Fruit fly (Drosophila melanogaster) whole organism, embryonic: ENCODE data around the gene mh.

Source experiments
- ATbp ChIP-seq: fragments of 200-800 bp; sonication (Bioruptor generic); optimal IDR thresholded peaks from 2 replicates; lab custom pipeline; 2017; ENCODE audit warnings: missing biosample characterization, mild to moderate bottlenecking, missing genetic modification characterization, missing genetic modification reagents
- CG1603 ChIP-seq: fragments of 200-800 bp; sonication (Bioruptor generic); optimal IDR thresholded peaks from 2 replicates; lab custom pipeline; 2019; ENCODE audit warnings: missing biosample characterization, mild to moderate bottlenecking, missing genetic modification characterization, moderate library complexity
- CG16863 ChIP-seq: fragments of 200-800 bp; sonication (Bioruptor generic); optimal IDR thresholded peaks from 3 replicates; lab custom pipeline; 2016; ENCODE audit warnings: missing biosample characterization, missing genetic modification characterization
- CG2199 ChIP-seq: fragments of 200-800 bp; sonication (Bioruptor generic); IDR thresholded peaks from 3 replicates; pipeline ENCODE4 v1.3.6; 2022; ENCODE audit warnings: missing biosample characterization, missing genetic modification characterization
- D19B ChIP-seq: fragments of 200-800 bp; sonication (Bioruptor generic); optimal IDR thresholded peaks from 2 replicates; lab custom pipeline; 2017; ENCODE audit warnings: missing biosample characterization, mild to moderate bottlenecking, missing genetic modification characterization
- Dfd ChIP-seq, 2 experiments: fragments of >200 bp; optimal IDR thresholded peaks; 2 replicates each; lab custom pipeline; 2017; ENCODE audit warnings: missing biosample characterization in 2 of 2, missing genetic modification characterization in 2 of 2
- Neu2 ChIP-seq: fragments of 200-800 bp; sonication (Bioruptor generic); optimal IDR thresholded peaks from 3 replicates; lab custom pipeline; 2016; ENCODE audit warnings: missing biosample characterization, missing genetic modification characterization, borderline replicate concordance
- Sin3A ChIP-seq: fragments of >200 bp; optimal IDR thresholded peaks from 2 replicates; lab custom pipeline; 2018
- dati ChIP-seq: fragments of 200-800 bp; sonication (Bioruptor generic); IDR thresholded peaks from 2 replicates; pipeline ENCODE4 v1.3.6; 2022; ENCODE audit warnings: missing biosample characterization, missing genetic modification characterization
- dmrt99B ChIP-seq: fragments of 200-800 bp; sonication (Bioruptor generic); optimal IDR thresholded peaks from 2 replicates; lab custom pipeline; 2018; ENCODE audit warnings: missing biosample characterization, mild to moderate bottlenecking, missing genetic modification characterization, moderate library complexity
- fd102C ChIP-seq: fragments of 200-800 bp; sonication (Bioruptor generic); optimal IDR thresholded peaks from 2 replicates; lab custom pipeline; 2018; ENCODE audit warnings: missing biosample characterization, mild to moderate bottlenecking, missing genetic modification characterization, moderate library complexity
- fu2 ChIP-seq: fragments of 200-800 bp; sonication (Bioruptor generic); optimal IDR thresholded peaks from 2 replicates; lab custom pipeline; 2016; ENCODE audit warnings: missing biosample characterization, missing genetic modification characterization
- klu ChIP-seq: fragments of 200-800 bp; sonication (Bioruptor generic); IDR thresholded peaks from 2 replicates; pipeline ENCODE4 v1.3.6; 2022; ENCODE audit warnings: missing biosample characterization, missing genetic modification characterization
- lov ChIP-seq, 2 experiments: fragments of 200-800 bp in 1 of 2; fragments of >200 bp in 1 of 2; sonication (Bioruptor generic) in 1 of 2; IDR thresholded peaks in 1 of 2; optimal IDR thresholded peaks in 1 of 2; 2 replicates in 1 of 2; 3 replicates in 1 of 2; pipeline versions ENCODE4 v1.3.6 to Lab custom; 2017 to 2022; ENCODE audit warnings: missing biosample characterization in 1 of 2, missing genetic modification characterization in 1 of 2

- TF ChIP-seq D19B (GFP tag; lab: Kevin White, UChicago), result no peak
- no peak for TF ChIP-seq klu (GFP tag; lab: Robert Waterston, UW)
- no peak for TF ChIP-seq dmrt99B (tag; lab: Kevin White, UChicago)
- TF ChIP-seq CG1603, result no peak
- no peak for TF ChIP-seq ATbp (GFP tag; lab: Kevin White, UChicago)
- TF ChIP-seq Dfd (GFP tag; optimal IDR thresholded peaks at IDR 0.05; lab: Kevin White, UChicago), result no peak
- TF ChIP-seq lov (optimal IDR thresholded peaks at IDR 0.05; lab: Kevin White, UChicago), result no peak
- TF ChIP-seq lov (GFP tag; IDR thresholded peaks at IDR 0.05; lab: Robert Waterston, UW), result no peak
- no peak for TF ChIP-seq fd102C (GFP tag; lab: Kevin White, UChicago)
- no peak for TF ChIP-seq dati (GFP tag; lab: Robert Waterston, UW)
- no peak for TF ChIP-seq Neu2 (GFP tag; lab: Kevin White, UChicago)
- no peak for TF ChIP-seq fu2 (GFP tag; lab: Kevin White, UChicago)
- TF ChIP-seq CG16863 (GFP tag; lab: Kevin White, UChicago), result no peak
- no peak for TF ChIP-seq Sin3A (lab: Kevin White, UChicago)
- TF ChIP-seq CG2199 (GFP tag; lab: Robert Waterston, UW), result no peak
Measured at dm6 chrX:15483010-15483802, 8.0 kb upstream of the mh start.
